3 worm cellular contexts compared by ENCODE assay signal in genomic region chrIII:13462965-13463783, ce11.
A peak's percentile ranks its signal among the peaks of the same experiment; 100 is the strongest.
TF ChIP-seq lines count a peak whose summit lies in the region.

ant-1.1 (plus strand) TSS chrIII:13463163.

TF ChIP-seq in whole organism, L1 larva, 84 proteins besides CTCF, POLR2A, EP300 and RAD21 (continued from another document and continues in another):
- TF ChIP-seq ztf-4 (tag; optimal IDR thresholded peaks at IDR 0.05; lab: Kevin White, UChicago), result peak; percentile 85
- TF ChIP-seq fkh-8 (tag; optimal IDR thresholded peaks at IDR 0.05; lab: Kevin White, UChicago), result peak; percentile 98
- no peak for TF ChIP-seq fkh-4 (tag; optimal IDR thresholded peaks at IDR 0.05; lab: Kevin White, UChicago; ENCODE audit: borderline replicate concordance)
- peak; percentile 94 for TF ChIP-seq skn-1 (tag; optimal IDR thresholded peaks at IDR 0.05; lab: Kevin White, UChicago)
- TF ChIP-seq mef-2 (tag; optimal IDR thresholded peaks at IDR 0.05; lab: Kevin White, UChicago), result peak; percentile 71
- TF ChIP-seq ama-1 (optimal IDR thresholded peaks at IDR 0.05; lab: Kevin White, UChicago), result peak; percentile 83
- peak; percentile 96 for TF ChIP-seq pax-3 (tag; optimal IDR thresholded peaks at IDR 0.05; lab: Kevin White, UChicago)
- TF ChIP-seq blmp-1 (tag; optimal IDR thresholded peaks at IDR 0.05; lab: Kevin White, UChicago), result peak; percentile 44
- TF ChIP-seq aly-2 (tag; optimal IDR thresholded peaks at IDR 0.05; lab: Kevin White, UChicago), result peak; percentile 37
- TF ChIP-seq C16A3.4 (tag; optimal IDR thresholded peaks at IDR 0.05; lab: Kevin White, UChicago), result peak; percentile 94
- no peak for TF ChIP-seq ets-5 (GFP tag; IDR thresholded peaks at IDR 0.05; lab: Robert Waterston, UW)
- TF ChIP-seq jun-1 (tag; optimal IDR thresholded peaks at IDR 0.05; lab: Kevin White, UChicago), result peak; percentile 94
- peak; percentile 96 for TF ChIP-seq dsc-1 (tag; optimal IDR thresholded peaks at IDR 0.05; lab: Kevin White, UChicago)
- peak; percentile 78 for TF ChIP-seq lir-3 (tag; optimal IDR thresholded peaks at IDR 0.05; lab: Kevin White, UChicago; ENCODE audit: poor library complexity)
- no peak for TF ChIP-seq pqm-1 (tag; optimal IDR thresholded peaks at IDR 0.05; lab: Kevin White, UChicago)
- TF ChIP-seq lin-13 (GFP tag; optimal IDR thresholded peaks at IDR 0.05; lab: Kevin White, UChicago), result peak; percentile 96
- peak; percentile 92 for TF ChIP-seq mep-1 (tag; optimal IDR thresholded peaks at IDR 0.05; lab: Kevin White, UChicago)
- TF ChIP-seq mdl-1 (tag; optimal IDR thresholded peaks at IDR 0.05; lab: Kevin White, UChicago), result peak in 1 of 2 experiments; percentile 73
- peak; percentile 96 for TF ChIP-seq tbx-2 (tag; optimal IDR thresholded peaks at IDR 0.05; lab: Kevin White, UChicago)
- TF ChIP-seq hlh-4 (tag; optimal IDR thresholded peaks at IDR 0.05; lab: Kevin White, UChicago), result peak; percentile 37
- TF ChIP-seq fkh-10 (GFP tag; optimal IDR thresholded peaks at IDR 0.05; lab: Kevin White, UChicago), result peak; percentile 70
- peak; percentile 16 for TF ChIP-seq efl-3 (GFP tag; optimal IDR thresholded peaks at IDR 0.05; lab: Kevin White, UChicago)
- peak; percentile 98 for TF ChIP-seq lin-35 (GFP tag; optimal IDR thresholded peaks at IDR 0.05; lab: Kevin White, UChicago)
- TF ChIP-seq zip-4 (GFP tag; optimal IDR thresholded peaks at IDR 0.05; lab: Kevin White, UChicago), result peak; percentile 87
- TF ChIP-seq sptf-1 (tag; optimal IDR thresholded peaks at IDR 0.05; lab: Kevin White, UChicago), result no peak
- peak; percentile 93 for TF ChIP-seq lin-14 (GFP tag; optimal IDR thresholded peaks at IDR 0.05; lab: Kevin White, UChicago)
- TF ChIP-seq pag-3 (tag; optimal IDR thresholded peaks at IDR 0.05; lab: Kevin White, UChicago; ENCODE audit: borderline replicate concordance, insufficient read depth), result no peak
- TF ChIP-seq egl-27 (tag; optimal IDR thresholded peaks at IDR 0.05; lab: Kevin White, UChicago), result peak in 1 of 2 experiments; percentile 32
- no peak for TF ChIP-seq hlh-17 (GFP tag; optimal IDR thresholded peaks at IDR 0.05; lab: Kevin White, UChicago; ENCODE audit: borderline replicate concordance)
- peak; percentile 72 for TF ChIP-seq fos-1 (tag; optimal IDR thresholded peaks at IDR 0.05; lab: Kevin White, UChicago)
- no peak for TF ChIP-seq zag-1 (tag; optimal IDR thresholded peaks at IDR 0.05; lab: Kevin White, UChicago)
- TF ChIP-seq nhr-11 (tag; optimal IDR thresholded peaks at IDR 0.05; lab: Kevin White, UChicago), result peak; percentile 61
- peak; percentile 70 for TF ChIP-seq C04F5.9 (tag; optimal IDR thresholded peaks at IDR 0.05; lab: Kevin White, UChicago)
- TF ChIP-seq rnt-1 (tag; optimal IDR thresholded peaks at IDR 0.05; lab: Kevin White, UChicago), result peak; percentile 96
- peak; percentile 100 for TF ChIP-seq C34B4.2 (tag; optimal IDR thresholded peaks at IDR 0.05; lab: Kevin White, UChicago)
- TF ChIP-seq vab-15 (tag; optimal IDR thresholded peaks at IDR 0.05; lab: Kevin White, UChicago), result peak; percentile 96
- peak; percentile 96 for TF ChIP-seq nhr-90 (tag; optimal IDR thresholded peaks at IDR 0.05; lab: Kevin White, UChicago; ENCODE audit: poor library complexity)
- TF ChIP-seq alr-1 (tag; optimal IDR thresholded peaks at IDR 0.05; lab: Kevin White, UChicago; ENCODE audit: borderline replicate concordance), result no peak
- peak; percentile 99 for TF ChIP-seq lsy-2 (tag; optimal IDR thresholded peaks at IDR 0.05; lab: Kevin White, UChicago)
- TF ChIP-seq mab-9 (GFP tag; IDR thresholded peaks at IDR 0.05; lab: Robert Waterston, UW), result peak; percentile 93
- TF ChIP-seq ceh-63 (GFP tag; optimal IDR thresholded peaks at IDR 0.05; lab: Kevin White, UChicago), result no peak
- peak; percentile 72 for TF ChIP-seq F16B12.6 (tag; optimal IDR thresholded peaks at IDR 0.05; lab: Kevin White, UChicago)
- no peak for TF ChIP-seq nhr-84 (tag; optimal IDR thresholded peaks at IDR 0.05; lab: Kevin White, UChicago)

TF ChIP-seq in whole organism, L3 larva, 47 proteins besides CTCF, POLR2A, EP300 and RAD21 (continued from another document):
- TF ChIP-seq ceh-9 (tag; optimal IDR thresholded peaks at IDR 0.05; lab: Kevin White, UChicago) (no peak), egl-5 (tag; optimal IDR thresholded peaks at IDR 0.05; lab: Kevin White, UChicago) (no peak), mdl-1 (tag; optimal IDR thresholded peaks at IDR 0.05; lab: Kevin White, UChicago) (no peak), unc-62 (GFP tag; optimal IDR thresholded peaks at IDR 0.05; lab: Kevin White, UChicago) (peak; percentile 41), ztf-4 (tag; optimal IDR thresholded peaks at IDR 0.05; lab: Kevin White, UChicago) (peak; percentile 32), nhr-67 (tag; optimal IDR thresholded peaks at IDR 0.05; lab: Kevin White, UChicago) (no peak), jun-1 (tag; optimal IDR thresholded peaks at IDR 0.05; lab: Kevin White, UChicago) (peak; percentile 90), nhr-237 (tag; optimal IDR thresholded peaks at IDR 0.05; lab: Kevin White, UChicago) (no peak), ceh-16 (tag; optimal IDR thresholded peaks at IDR 0.05; lab: Kevin White, UChicago) (peak; percentile 33), nhr-12 (tag; optimal IDR thresholded peaks at IDR 0.05; lab: Kevin White, UChicago) (no peak), ztf-11 (tag; optimal IDR thresholded peaks at IDR 0.05; lab: Kevin White, UChicago) (no peak), pha-4 (tag; optimal IDR thresholded peaks at IDR 0.05; lab: Kevin White, UChicago) (peak; percentile 87), unc-39 (tag; optimal IDR thresholded peaks at IDR 0.05; lab: Kevin White, UChicago) (no peak), ama-1 (optimal IDR thresholded peaks at IDR 0.05; lab: Kevin White, UChicago) (peak; percentile 93), nhr-25 (tag; optimal IDR thresholded peaks at IDR 0.05; lab: Kevin White, UChicago) (peak; percentile 98), eor-1 (tag; optimal IDR thresholded peaks at IDR 0.05; lab: Kevin White, UChicago) (no peak), nhr-77 (tag; optimal IDR thresholded peaks at IDR 0.05; lab: Kevin White, UChicago) (peak; percentile 20), hmg-11 (tag; optimal IDR thresholded peaks at IDR 0.05; lab: Kevin White, UChicago) (peak; percentile 71), fkh-10 (GFP tag; optimal IDR thresholded peaks at IDR 0.05; lab: Kevin White, UChicago) (peak; percentile 5), lin-39 (tag; optimal IDR thresholded peaks at IDR 0.05; lab: Kevin White, UChicago) (peak; percentile 98), nhr-23 (tag; optimal IDR thresholded peaks at IDR 0.05; lab: Kevin White, UChicago) (peak; percentile 92), skn-1 (tag; optimal IDR thresholded peaks at IDR 0.05; lab: Kevin White, UChicago) (peak; percentile 87), pqm-1 (tag; optimal IDR thresholded peaks at IDR 0.05; lab: Kevin White, UChicago) (peak; percentile 57), nhr-76 (tag; optimal IDR thresholded peaks at IDR 0.05; lab: Kevin White, UChicago) (no peak), nhr-11 (tag; optimal IDR thresholded peaks at IDR 0.05; lab: Kevin White, UChicago) (peak; percentile 59), R02D3.7 (tag; optimal IDR thresholded peaks at IDR 0.05; lab: Kevin White, UChicago) (peak; percentile 84), elt-2 (tag; optimal IDR thresholded peaks at IDR 0.05; lab: Kevin White, UChicago) (peak; percentile 80), nhr-43 (tag; optimal IDR thresholded peaks at IDR 0.05; lab: Kevin White, UChicago; ENCODE audit: poor library complexity, severe bottlenecking) (peak; percentile 93)
TF ChIP-seq in whole organism, L3 larva: peak in this region for 31.

TF ChIP-seq in whole organism, young adult, 124 proteins besides CTCF, POLR2A, EP300 and RAD21 (continued from another document and continues in another):
- TF ChIP-seq attf-3 (GFP tag; conservative IDR thresholded peaks at IDR 0.05; lab: Robert Waterston, UW) (peak; percentile 53; the same call in 1 of the 2 replicates), sptf-2 (GFP tag; optimal IDR thresholded peaks at IDR 0.05; lab: Kevin White, UChicago) (peak; percentile 22), let-526 (GFP tag; IDR thresholded peaks at IDR 0.05; lab: Robert Waterston, UW) (peak; percentile 54; the same call in 1 of the 2 replicates), Y53G8AR.9 (GFP tag; conservative IDR thresholded peaks at IDR 0.05; lab: Robert Waterston, UW) (peak; percentile 95), lsy-27 (tag; optimal IDR thresholded peaks at IDR 0.05; lab: Kevin White, UChicago; ENCODE audit: borderline replicate concordance, insufficient read depth) (no peak), ztf-22 (GFP tag; optimal IDR thresholded peaks at IDR 0.05; lab: Kevin White, UChicago) (no peak), nfyb-1 (GFP tag; IDR thresholded peaks at IDR 0.05; lab: Robert Waterston, UW) (peak; percentile 95), F23B12.7 (tag; optimal IDR thresholded peaks at IDR 0.05; lab: Kevin White, UChicago; ENCODE audit: insufficient read depth) (peak; percentile 68), lin-35 (GFP tag; optimal IDR thresholded peaks at IDR 0.05; lab: Kevin White, UChicago) (peak; percentile 13 to 96 (median 66)), zim-3 (tag; optimal IDR thresholded peaks at IDR 0.05; lab: Kevin White, UChicago) (no peak), F55B11.4 (tag; optimal IDR thresholded peaks at IDR 0.05; lab: Kevin White, UChicago; ENCODE audit: borderline replicate concordance, insufficient read depth) (no peak), cebp-1 (GFP tag; IDR thresholded peaks at IDR 0.05; lab: Robert Waterston, UW) (peak; percentile 69), cebp-1 (tag; optimal IDR thresholded peaks at IDR 0.05; lab: Kevin White, UChicago) (peak; percentile 84), ztf-3 (GFP tag; optimal IDR thresholded peaks at IDR 0.05; lab: Kevin White, UChicago) (no peak), xnd-1 (tag; optimal IDR thresholded peaks at IDR 0.05; lab: Kevin White, UChicago) (peak; percentile 45), Y53F4B.3 (GFP tag; IDR thresholded peaks at IDR 0.05; lab: Robert Waterston, UW) (peak; percentile 63), bed-1 (GFP tag; IDR thresholded peaks at IDR 0.05; lab: Robert Waterston, UW) (no peak), egrh-3 (GFP tag; IDR thresholded peaks at IDR 0.05; lab: Robert Waterston, UW) (peak; percentile 88), B0336.3 (GFP tag; IDR thresholded peaks at IDR 0.05; lab: Robert Waterston, UW) (peak; percentile 72; the same call in 1 of the 2 replicates), F22D6.2 (tag; optimal IDR thresholded peaks at IDR 0.05; lab: Kevin White, UChicago) (peak; percentile 1), athp-1 (tag; optimal IDR thresholded peaks at IDR 0.05; lab: Kevin White, UChicago) (peak; percentile 81), repo-1 (tag; optimal IDR thresholded peaks at IDR 0.05; lab: Kevin White, UChicago) (peak; percentile 61), attf-5 (GFP tag; optimal IDR thresholded peaks at IDR 0.05; lab: Kevin White, UChicago) (peak; percentile 88), F57A8.1 (GFP tag; optimal IDR thresholded peaks at IDR 0.05; lab: Kevin White, UChicago) (no peak), pbrm-1 (GFP tag; IDR thresholded peaks at IDR 0.05; lab: Robert Waterston, UW) (peak; percentile 91), gei-17 (GFP tag; optimal IDR thresholded peaks at IDR 0.05; lab: Kevin White, UChicago) (peak; percentile 45), C17E4.6 (GFP tag; IDR thresholded peaks at IDR 0.05; lab: Robert Waterston, UW) (peak; percentile 79; the same call in 1 of the 2 replicates), somi-1 (GFP tag; optimal IDR thresholded peaks at IDR 0.05; lab: Kevin White, UChicago) (peak; percentile 35), egl-18 (GFP tag; IDR thresholded peaks at IDR 0.05; lab: Robert Waterston, UW) (no peak), rpc-1 (optimal IDR thresholded peaks at IDR 0.05; lab: Kevin White, UChicago) (peak; percentile 21), rpc-1 (tag; optimal IDR thresholded peaks at IDR 0.05; lab: Kevin White, UChicago) (no peak), nhr-120 (GFP tag; IDR thresholded peaks at IDR 0.05; lab: Robert Waterston, UW) (no peak), atf-7 (tag; optimal IDR thresholded peaks at IDR 0.05; lab: Kevin White, UChicago) (peak; percentile 81), ztf-28 (GFP tag; IDR thresholded peaks at IDR 0.05; lab: Robert Waterston, UW) (peak; percentile 73; the same call in 1 of the 2 replicates), F39B2.1 (GFP tag; IDR thresholded peaks at IDR 0.05; lab: Robert Waterston, UW) (peak; percentile 73; the same call in 1 of the 2 replicates), ccch-3 (GFP tag; optimal IDR thresholded peaks at IDR 0.05; lab: Kevin White, UChicago) (no peak), mxl-1 (tag; optimal IDR thresholded peaks at IDR 0.05; lab: Kevin White, UChicago) (no peak), akir-1 (GFP tag; optimal IDR thresholded peaks at IDR 0.05; lab: Kevin White, UChicago) (no peak), him-1 (tag; optimal IDR thresholded peaks at IDR 0.05; lab: Kevin White, UChicago) (no peak), pha-4 (tag; optimal IDR thresholded peaks at IDR 0.05; lab: Kevin White, UChicago) (no peak), unc-62 (GFP tag; optimal IDR thresholded peaks at IDR 0.05; lab: Kevin White, UChicago) (no peak), efl-1 (GFP tag; optimal IDR thresholded peaks at IDR 0.05; lab: Kevin White, UChicago) (peak; percentile 86), ztf-25 (GFP tag; IDR thresholded peaks at IDR 0.05; lab: Robert Waterston, UW) (0 out of 2 replicates have a peak, but pooled peaks have one; percentile 24), bed-2 (GFP tag; IDR thresholded peaks at IDR 0.05; lab: Robert Waterston, UW) (no peak), tlf-1 (GFP tag; optimal IDR thresholded peaks at IDR 0.05; lab: Kevin White, UChicago) (peak; percentile 94), K11D2.4 (GFP tag; IDR thresholded peaks at IDR 0.05; lab: Robert Waterston, UW) (peak; percentile 83), ztf-26 (tag; optimal IDR thresholded peaks at IDR 0.05; lab: Kevin White, UChicago) (peak; percentile 85), madf-10 (tag; optimal IDR thresholded peaks at IDR 0.05; lab: Kevin White, UChicago) (peak; percentile 74), let-607 (tag; optimal IDR thresholded peaks at IDR 0.05; lab: Kevin White, UChicago) (peak; percentile 14 to 77), F10E7.11 (tag; optimal IDR thresholded peaks at IDR 0.05; lab: Kevin White, UChicago) (no peak), nfya-2 (GFP tag; IDR thresholded peaks at IDR 0.05; lab: Robert Waterston, UW) (no peak), lir-1 (GFP tag; conservative IDR thresholded peaks at IDR 0.05; lab: Robert Waterston, UW) (peak; percentile 88), Y79H2A.3 (GFP tag; conservative IDR thresholded peaks at IDR 0.05; lab: Robert Waterston, UW) (no peak), ceh-40 (GFP tag; IDR thresholded peaks at IDR 0.05; lab: Robert Waterston, UW) (no peak), dpff-1 (tag; optimal IDR thresholded peaks at IDR 0.05; lab: Kevin White, UChicago) (no peak), dox-1 (GFP tag; IDR thresholded peaks at IDR 0.05; lab: Robert Waterston, UW) (peak; percentile 82), madf-6 (GFP tag; IDR thresholded peaks at IDR 0.05; lab: Robert Waterston, UW) (peak; percentile 85), T07F8.4 (tag; optimal IDR thresholded peaks at IDR 0.05; lab: Kevin White, UChicago) (no peak), hrde-1 (tag; optimal IDR thresholded peaks at IDR 0.05; lab: Kevin White, UChicago; ENCODE audit: borderline replicate concordance) (no peak), nhr-27 (tag; optimal IDR thresholded peaks at IDR 0.05; lab: Kevin White, UChicago) (no peak), snpc-3.4 (tag; optimal IDR thresholded peaks at IDR 0.05; lab: Kevin White, UChicago) (peak; percentile 77), Y56A3A.18 (GFP tag; IDR thresholded peaks at IDR 0.05; lab: Robert Waterston, UW) (peak; percentile 70), hmg-20 (GFP tag; IDR thresholded peaks at IDR 0.05; lab: Robert Waterston, UW) (peak; percentile 68), lsl-1 (GFP tag; optimal IDR thresholded peaks at IDR 0.05; lab: Kevin White, UChicago) (peak; percentile 88), F52B5.7 (tag; optimal IDR thresholded peaks at IDR 0.05; lab: Kevin White, UChicago) (no peak), lin-40 (tag; optimal IDR thresholded peaks at IDR 0.05; lab: Kevin White, UChicago) (peak; percentile 91), B0035.1 (tag; optimal IDR thresholded peaks at IDR 0.05; lab: Kevin White, UChicago) (peak; percentile 1), B0019.2 (GFP tag; conservative IDR thresholded peaks at IDR 0.05; lab: Robert Waterston, UW) (0 out of 2 replicates have a peak, but pooled peaks have one; percentile 4)
